Worm (Caenorhabditis elegans) whole organism, L4 larva: ENCODE results near the gene dhcr-7.

Source experiments
- D1046.2 ChIP-seq: fragments of 200-800 bp; sonication (Bioruptor generic); IDR thresholded peaks from 2 replicates; pipeline ENCODE4 v1.3.6; 2022; ENCODE audit warnings: missing genetic modification characterization, missing compliant biosample characterization
- F10B5.3 ChIP-seq: sonication (generic microtip); optimal IDR thresholded peaks from 2 replicates; lab custom pipeline; 2016; ENCODE audit warnings: mild to moderate bottlenecking, missing genetic modification characterization, missing compliant biosample characterization
- T20F7.1 ChIP-seq: fragments of 200-800 bp; sonication (Bioruptor generic); optimal IDR thresholded peaks from 2 replicates; lab custom pipeline; 2018; ENCODE audit warnings: mild to moderate bottlenecking, missing genetic modification characterization, missing compliant biosample characterization
- Y105C5A.15 ChIP-seq: fragments of 200-800 bp; sonication (Bioruptor generic); IDR thresholded peaks from 2 replicates; pipeline ENCODE4 v1.3.6; 2022; ENCODE audit warnings: missing genetic modification characterization, missing compliant biosample characterization
- ZK337.2 ChIP-seq: fragments of 200-800 bp; sonication (Bioruptor generic); IDR thresholded peaks from 2 replicates; pipeline ENCODE4 v1.3.6; 2022; ENCODE audit warnings: missing genetic modification reagents, missing genetic modification characterization, missing compliant biosample characterization
- aha-1 ChIP-seq: fragments of 150-350 bp; peaks from one replicate; lab custom pipeline; 2014; ENCODE audit warnings: missing biosample characterization, missing genetic modification characterization
- ama-1 ChIP-seq: fragments of 150-350 bp; optimal IDR thresholded peaks from 2 replicates; lab custom pipeline; 2014; ENCODE audit warnings: inconsistent platforms, mixed read lengths
- arid-1 ChIP-seq: fragments of 200-800 bp; sonication (Bioruptor generic); conservative IDR thresholded peaks from 2 replicates; pipeline ENCODE4 v1.3.6; 2022; ENCODE audit warnings: missing genetic modification reagents, missing genetic modification characterization, missing compliant biosample characterization
- ceh-32 ChIP-seq: sonication (generic microtip); optimal IDR thresholded peaks from 2 replicates; lab custom pipeline; 2016; ENCODE audit warnings: mild to moderate bottlenecking, missing genetic modification characterization, missing compliant biosample characterization; ENCODE audit not compliant: poor library complexity
- ces-1 ChIP-seq: fragments of 150-350 bp; sonication (generic microtip); optimal IDR thresholded peaks from 4 replicates; lab custom pipeline; 2014; ENCODE audit warnings: missing biosample characterization, missing genetic modification reagents, missing genetic modification characterization
- cey-2 ChIP-seq: sonication (generic microtip); optimal IDR thresholded peaks from 3 replicates; lab custom pipeline; 2017; ENCODE audit warnings: missing genetic modification characterization, mild to moderate bottlenecking, missing compliant biosample characterization, antibody characterized with exemption, borderline replicate concordance; ENCODE audit not compliant: insufficient read depth
- daf-19 ChIP-seq: fragments of 200-800 bp; sonication (Bioruptor generic); conservative IDR thresholded peaks from 2 replicates; pipeline ENCODE4 v1.3.6; 2022; ENCODE audit warnings: missing genetic modification characterization, missing compliant biosample characterization
- dmd-6 ChIP-seq: fragments of 200-800 bp; sonication (Bioruptor generic); IDR thresholded peaks from 2 replicates; pipeline ENCODE4 v1.3.6; 2022; ENCODE audit warnings: missing genetic modification reagents, missing genetic modification characterization, missing compliant biosample characterization
- dpl-1 ChIP-seq: fragments of 150-350 bp; optimal IDR thresholded peaks from 2 replicates; lab custom pipeline; 2014; ENCODE audit warnings: missing biosample characterization, missing genetic modification reagents, missing genetic modification characterization
- egl-43 ChIP-seq: fragments of 200-800 bp; sonication (Bioruptor generic); IDR thresholded peaks from 2 replicates; pipeline ENCODE4 v1.3.6; 2022; ENCODE audit warnings: missing genetic modification reagents, missing genetic modification characterization, missing compliant biosample characterization
- fos-1 ChIP-seq: fragments of 150-350 bp; optimal IDR thresholded peaks from 2 replicates; lab custom pipeline; 2014; ENCODE audit warnings: missing biosample characterization, missing genetic modification characterization
- hlh-30 ChIP-seq: sonication (generic microtip); optimal IDR thresholded peaks from 2 replicates; lab custom pipeline; 2017; ENCODE audit warnings: antibody characterized with exemption, mild to moderate bottlenecking, missing genetic modification characterization, missing compliant biosample characterization; ENCODE audit not compliant: insufficient read depth
- jun-1 ChIP-seq: fragments of 150-350 bp; optimal IDR thresholded peaks from 2 replicates; lab custom pipeline; 2014; ENCODE audit warnings: missing biosample characterization, missing genetic modification reagents, missing genetic modification characterization
- lim-7 ChIP-seq: fragments of 200-800 bp; sonication (Bioruptor generic); IDR thresholded peaks from 2 replicates; pipeline ENCODE4 v1.3.6; 2022; ENCODE audit warnings: missing genetic modification characterization, missing compliant biosample characterization
- lin-15B ChIP-seq: fragments of 150-350 bp; sonication (generic microtip); optimal IDR thresholded peaks from 3 replicates; lab custom pipeline; 2014; ENCODE audit warnings: missing biosample characterization, missing genetic modification characterization
- lin-29 ChIP-seq: fragments of 200-800 bp; sonication (Bioruptor generic); IDR thresholded peaks from 2 replicates; pipeline ENCODE4 v1.3.6; 2022; ENCODE audit warnings: missing genetic modification reagents, missing genetic modification characterization, missing compliant biosample characterization
- lin-38 ChIP-seq: fragments of 200-800 bp; sonication (Bioruptor generic); IDR thresholded peaks from 2 replicates; pipeline ENCODE4 v1.3.6; 2022; ENCODE audit warnings: missing genetic modification reagents, missing genetic modification characterization, missing compliant biosample characterization
- lin-39 ChIP-seq: fragments of 150-350 bp; optimal IDR thresholded peaks from 2 replicates; lab custom pipeline; 2014; ENCODE audit warnings: missing biosample characterization, missing genetic modification reagents, missing genetic modification characterization
- madf-5 ChIP-seq, 2 experiments: fragments of 200-800 bp; sonication (Bioruptor generic); IDR thresholded peaks; 2 replicates each; pipeline ENCODE4 v1.3.6; 2022; ENCODE audit warnings: missing compliant biosample characterization in 2 of 2, missing genetic modification characterization in 2 of 2
- mep-1 ChIP-seq: fragments of 150-350 bp; sonication (generic microtip); optimal IDR thresholded peaks from 3 replicates; lab custom pipeline; 2014; ENCODE audit warnings: missing biosample characterization, missing genetic modification characterization
- nhr-10 ChIP-seq: fragments of 150-350 bp; optimal IDR thresholded peaks from 2 replicates; lab custom pipeline; 2014; ENCODE audit warnings: missing biosample characterization, missing genetic modification characterization
- nhr-11 ChIP-seq: fragments of 150-350 bp; optimal IDR thresholded peaks from 2 replicates; lab custom pipeline; 2014; ENCODE audit warnings: missing biosample characterization, missing genetic modification characterization
- nhr-25 ChIP-seq: sonication (generic microtip); optimal IDR thresholded peaks from 2 replicates; lab custom pipeline; 2017; ENCODE audit warnings: missing genetic modification characterization, mild to moderate bottlenecking, missing compliant biosample characterization, antibody characterized with exemption, moderate library complexity, borderline replicate concordance; ENCODE audit not compliant: insufficient read depth
- nhr-41 ChIP-seq: fragments of 200-800 bp; sonication (Bioruptor generic); IDR thresholded peaks from 2 replicates; pipeline ENCODE4 v1.3.6; 2022; ENCODE audit warnings: missing genetic modification reagents, missing genetic modification characterization, missing compliant biosample characterization
- nhr-42 ChIP-seq: fragments of 200-800 bp; sonication (Bioruptor generic); IDR thresholded peaks from 2 replicates; pipeline ENCODE4 v1.3.6; 2022; ENCODE audit warnings: missing genetic modification characterization, missing compliant biosample characterization
- nhr-48 ChIP-seq: sonication (generic microtip); optimal IDR thresholded peaks from 2 replicates; lab custom pipeline; 2016; ENCODE audit warnings: mild to moderate bottlenecking, missing genetic modification characterization, missing compliant biosample characterization
- nhr-76 ChIP-seq: fragments of 150-350 bp; optimal IDR thresholded peaks from 2 replicates; lab custom pipeline; 2014; ENCODE audit warnings: missing biosample characterization, missing genetic modification characterization
- saeg-2 ChIP-seq: fragments of 200-800 bp; sonication (Bioruptor generic); IDR thresholded peaks from 2 replicates; pipeline ENCODE4 v1.3.6; 2022; ENCODE audit warnings: missing genetic modification reagents, missing genetic modification characterization, missing compliant biosample characterization
- sdz-12 ChIP-seq: fragments of 200-800 bp; sonication (Bioruptor generic); optimal IDR thresholded peaks from 2 replicates; lab custom pipeline; 2018; ENCODE audit warnings: mild to moderate bottlenecking, missing genetic modification characterization, missing compliant biosample characterization
- set-16 ChIP-seq: fragments of 200-800 bp; sonication (Bioruptor generic); IDR thresholded peaks from 2 replicates; pipeline ENCODE4 v1.3.6; 2022; ENCODE audit warnings: missing genetic modification reagents, missing genetic modification characterization, missing compliant biosample characterization
- snpc-4 ChIP-seq: fragments of 150-350 bp; optimal IDR thresholded peaks from 2 replicates; lab custom pipeline; 2014; ENCODE audit warnings: missing biosample characterization, missing genetic modification characterization
- zag-1 ChIP-seq: fragments of 150-350 bp; optimal IDR thresholded peaks from 2 replicates; lab custom pipeline; 2014; ENCODE audit warnings: missing biosample characterization, missing genetic modification characterization
- zfp-3 ChIP-seq: fragments of 200-800 bp; sonication (Bioruptor generic); conservative IDR thresholded peaks from 2 replicates; pipeline ENCODE4 v1.3.6; 2022; ENCODE audit warnings: missing genetic modification reagents, missing genetic modification characterization, missing compliant biosample characterization
- zip-11 ChIP-seq: fragments of 200-800 bp; sonication (Bioruptor generic); IDR thresholded peaks from 2 replicates; pipeline ENCODE4 v1.3.6; 2022; ENCODE audit warnings: missing genetic modification characterization, missing compliant biosample characterization
- ztf-11 ChIP-seq: fragments of 150-350 bp; optimal IDR thresholded peaks from 2 replicates; lab custom pipeline; 2014; ENCODE audit warnings: missing biosample characterization, missing genetic modification characterization

Gene dhcr-7

ce11 chrV:20509427-20509826 lies 24.2 kb upstream of the dhcr-7 start:
- no peak for TF ChIP-seq nhr-48 (tag; lab: Kevin White, UChicago)
- no peak for TF ChIP-seq saeg-2 (GFP tag; lab: Robert Waterston, UW)
- no peak for TF ChIP-seq arid-1
- no peak for TF ChIP-seq lin-38 (GFP tag; lab: Robert Waterston, UW)
- TF ChIP-seq zag-1 (tag; lab: Kevin White, UChicago), result no peak
- peak; percentile 49; the same call in 1 of the 2 replicates for TF ChIP-seq set-16 (GFP tag; lab: Robert Waterston, UW)

ce11 chrV:20506542-20506941 lies 21.4 kb upstream of the dhcr-7 start:
- peak; percentile 81 for TF ChIP-seq set-16 (GFP tag; lab: Robert Waterston, UW)
- TF ChIP-seq dpl-1 (GFP tag; lab: Kevin White, UChicago), result no peak
- TF ChIP-seq, all 104 proteins: peak for 1

DNA sequence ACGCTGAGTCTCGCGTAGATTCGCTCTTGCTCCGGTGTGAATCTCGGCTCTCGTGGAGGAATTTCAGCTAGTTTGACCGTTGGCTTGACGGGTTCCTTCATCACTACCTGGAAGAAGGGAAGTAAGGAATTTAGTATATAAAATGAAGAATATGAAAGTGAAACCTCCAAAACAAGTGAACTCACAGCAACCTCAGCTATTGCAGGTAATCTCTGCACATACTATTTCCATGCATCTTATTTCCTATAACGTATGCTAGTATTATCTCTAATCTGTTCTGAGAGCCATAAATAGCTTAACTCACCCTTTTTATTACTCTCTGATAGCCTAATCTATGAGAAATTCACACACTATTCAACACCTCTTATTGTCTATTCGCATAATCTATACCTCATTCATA lies 19.8 kb upstream of the dhcr-7 start, which contains the start of gene Y38H6C.4:
Y38H6C.4 (minus strand) TSS at position 101 of the 400 bp plus-strand sequence.
- TF ChIP-seq nhr-41 (GFP tag; lab: Robert Waterston, UW), result no peak
- no peak for TF ChIP-seq daf-19 (GFP tag; lab: Robert Waterston, UW)
- no peak for TF ChIP-seq lin-15B
- no peak for TF ChIP-seq lin-29 (GFP tag; lab: Robert Waterston, UW)
- no peak for TF ChIP-seq nhr-48 (tag; lab: Kevin White, UChicago)
- TF ChIP-seq fos-1 (tag; lab: Kevin White, UChicago), result no peak
- no peak for TF ChIP-seq sdz-12 (GFP tag; lab: Kevin White, UChicago)
- no peak for TF ChIP-seq nhr-76
- TF ChIP-seq lin-39 (tag; lab: Kevin White, UChicago), result no peak
- TF ChIP-seq ztf-11 (tag; lab: Kevin White, UChicago), result no peak
- TF ChIP-seq ces-1 (GFP tag; lab: Kevin White, UChicago), result no peak
- TF ChIP-seq D1046.2 (GFP tag; lab: Robert Waterston, UW), result no peak
- no peak for TF ChIP-seq jun-1 (tag; lab: Kevin White, UChicago)
- no peak for TF ChIP-seq zip-11 (GFP tag; lab: Robert Waterston, UW)
- TF ChIP-seq zfp-3 (GFP tag; lab: Robert Waterston, UW), result no peak
- TF ChIP-seq T20F7.1 (GFP tag; lab: Kevin White, UChicago), result no peak
- no peak for TF ChIP-seq dpl-1 (GFP tag; lab: Kevin White, UChicago)
- no peak for TF ChIP-seq mep-1 (tag; lab: Kevin White, UChicago)
- no peak for TF ChIP-seq cey-2
- no peak for TF ChIP-seq aha-1

ce11 chrV:20500405-20500804 lies 15.2 kb upstream of the dhcr-7 start, which contains the start of gene dct-14:
Gene dct-14, minus strand, starts transcription at chrV:20500505.
- TF ChIP-seq daf-19 (GFP tag; lab: Robert Waterston, UW), result no peak
- TF ChIP-seq F10B5.3 (tag; lab: Kevin White, UChicago), result no peak
- TF ChIP-seq nhr-11 (tag; lab: Kevin White, UChicago), result no peak
- TF ChIP-seq egl-43 (GFP tag; lab: Robert Waterston, UW), result no peak
- no peak for TF ChIP-seq nhr-76
- no peak for TF ChIP-seq madf-5 (GFP tag; IDR thresholded peaks at IDR 0.05; lab: Robert Waterston, UW)
- no peak for TF ChIP-seq dmd-6 (GFP tag; lab: Robert Waterston, UW)
- TF ChIP-seq nhr-42, result no peak
- no peak for TF ChIP-seq Y105C5A.15 (GFP tag; lab: Robert Waterston, UW)
- TF ChIP-seq snpc-4 (tag; lab: Kevin White, UChicago), result no peak
- no peak for TF ChIP-seq ama-1 (lab: Kevin White, UChicago)
- no peak for TF ChIP-seq nhr-25 (tag; lab: Kevin White, UChicago)
- TF ChIP-seq nhr-10 (tag; lab: Kevin White, UChicago), result no peak
- no peak for TF ChIP-seq ZK337.2 (GFP tag; lab: Robert Waterston, UW)
- TF ChIP-seq ceh-32, result no peak
- TF ChIP-seq hlh-30 (tag; lab: Kevin White, UChicago), result no peak
- no peak for TF ChIP-seq lim-7 (GFP tag; lab: Robert Waterston, UW)
